Fruit fly (Drosophila melanogaster) whole organism, embryonic: Measurements from ENCODE around the gene Kdm2.

Experiments
- Abd-B ChIP-seq: fragments of 200-800 bp; sonication (Bioruptor generic); optimal IDR thresholded peaks from 2 replicates; lab custom pipeline; 2018; ENCODE audit warnings: missing biosample characterization, mild to moderate bottlenecking, missing genetic modification characterization, moderate library complexity
- Aef1 ChIP-seq: fragments of 200-800 bp; sonication (Bioruptor generic); IDR thresholded peaks from 3 replicates; pipeline ENCODE4 v1.3.6; 2022; ENCODE audit warnings: missing biosample characterization, missing genetic modification characterization
- Atf6 ChIP-seq: fragments of 200-800 bp; sonication (Bioruptor generic); IDR thresholded peaks from 2 replicates; pipeline ENCODE4 v1.3.6; 2022; ENCODE audit warnings: missing biosample characterization, missing genetic modification characterization
- CG10209 ChIP-seq: fragments of 200-800 bp; sonication (Bioruptor generic); optimal IDR thresholded peaks from 3 replicates; lab custom pipeline; 2017; ENCODE audit warnings: missing biosample characterization, mild to moderate bottlenecking, missing genetic modification characterization, missing genetic modification reagents
- CG10321 ChIP-seq: fragments of 200-800 bp; sonication (Bioruptor generic); IDR thresholded peaks from 2 replicates; pipeline ENCODE4 v1.3.6; 2022; ENCODE audit warnings: missing biosample characterization, missing genetic modification characterization
- CG11398 ChIP-seq: fragments of 200-800 bp; sonication (Bioruptor generic); optimal IDR thresholded peaks from 2 replicates; lab custom pipeline; 2016; ENCODE audit warnings: missing biosample characterization, missing genetic modification characterization
- CG12236 ChIP-seq: fragments of 200-800 bp; sonication (Bioruptor generic); optimal IDR thresholded peaks from 2 replicates; lab custom pipeline; 2016; ENCODE audit warnings: missing biosample characterization, missing genetic modification characterization
- CG12299 ChIP-seq: fragments of 200-800 bp; sonication (Bioruptor generic); optimal IDR thresholded peaks from 2 replicates; lab custom pipeline; 2018; ENCODE audit warnings: missing biosample characterization, mild to moderate bottlenecking, missing genetic modification characterization
- CG12942 ChIP-seq: fragments of 200-800 bp; sonication (Bioruptor generic); optimal IDR thresholded peaks from 3 replicates; lab custom pipeline; 2016; ENCODE audit warnings: missing biosample characterization, missing genetic modification characterization
- CG13296 ChIP-seq: fragments of 200-800 bp; sonication (Bioruptor generic); optimal IDR thresholded peaks from 3 replicates; lab custom pipeline; 2018; ENCODE audit warnings: missing biosample characterization, mild to moderate bottlenecking, missing genetic modification characterization
- CG14710 ChIP-seq: fragments of 200-800 bp; sonication (Bioruptor generic); optimal IDR thresholded peaks from 3 replicates; lab custom pipeline; 2019; ENCODE audit warnings: missing biosample characterization, mild to moderate bottlenecking, missing genetic modification characterization, moderate library complexity
- CG1529 ChIP-seq: fragments of 200-800 bp; sonication (Bioruptor generic); optimal IDR thresholded peaks from 3 replicates; lab custom pipeline; 2018; ENCODE audit warnings: missing biosample characterization, missing genetic modification characterization
- CG1603 ChIP-seq: fragments of 200-800 bp; sonication (Bioruptor generic); optimal IDR thresholded peaks from 2 replicates; lab custom pipeline; 2019; ENCODE audit warnings: missing biosample characterization, mild to moderate bottlenecking, missing genetic modification characterization, moderate library complexity
- CG16813 ChIP-seq: fragments of 200-800 bp; sonication (Bioruptor generic); IDR thresholded peaks from 3 replicates; pipeline ENCODE4 v1.3.6; 2022; ENCODE audit warnings: missing biosample characterization, missing genetic modification characterization; ENCODE audit not compliant: partially characterized antibody
- CG16815 ChIP-seq: fragments of 200-800 bp; sonication (Bioruptor generic); optimal IDR thresholded peaks from 3 replicates; lab custom pipeline; 2017; ENCODE audit warnings: missing biosample characterization, mild to moderate bottlenecking, missing genetic modification characterization
- CG17912 ChIP-seq: fragments of 200-800 bp; sonication (Bioruptor generic); optimal IDR thresholded peaks from 2 replicates; lab custom pipeline; 2018; ENCODE audit warnings: missing biosample characterization, mild to moderate bottlenecking, missing genetic modification characterization
- CG2678 ChIP-seq: fragments of 200-800 bp; sonication (Bioruptor generic); optimal IDR thresholded peaks from 3 replicates; lab custom pipeline; 2019; ENCODE audit warnings: missing biosample characterization, mild to moderate bottlenecking, missing genetic modification characterization, moderate library complexity
- CG32532 ChIP-seq: fragments of 200-800 bp; sonication (Bioruptor generic); IDR thresholded peaks from 2 replicates; pipeline ENCODE4 v1.3.6; 2022; ENCODE audit warnings: missing biosample characterization, missing genetic modification characterization
- CG4617 ChIP-seq: fragments of 200-800 bp; sonication (Bioruptor generic); optimal IDR thresholded peaks from 3 replicates; lab custom pipeline; 2016; ENCODE audit warnings: missing biosample characterization, missing genetic modification characterization, borderline replicate concordance
- CG5953 ChIP-seq: fragments of 200-800 bp; sonication (Bioruptor generic); IDR thresholded peaks from 2 replicates; pipeline ENCODE4 v1.3.6; 2022; ENCODE audit warnings: missing biosample characterization, missing genetic modification characterization
- CG6813 ChIP-seq: fragments of 200-800 bp; sonication (Bioruptor generic); optimal IDR thresholded peaks from 2 replicates; lab custom pipeline; 2017; ENCODE audit warnings: missing biosample characterization, missing genetic modification characterization, mild to moderate bottlenecking, moderate library complexity, missing genetic modification reagents
- CG7963 ChIP-seq: fragments of 200-800 bp; sonication (Bioruptor generic); IDR thresholded peaks from 3 replicates; pipeline ENCODE4 v1.3.6; 2022; ENCODE audit warnings: missing biosample characterization, missing genetic modification characterization; ENCODE audit not compliant: partially characterized antibody
- CG8388 ChIP-seq: fragments of 200-800 bp; sonication (Bioruptor generic); optimal IDR thresholded peaks from 2 replicates; lab custom pipeline; 2019; ENCODE audit warnings: missing biosample characterization, mild to moderate bottlenecking, missing genetic modification characterization, moderate library complexity
- CG9215 ChIP-seq: fragments of 200-800 bp; sonication (Bioruptor generic); IDR thresholded peaks from 2 replicates; pipeline ENCODE4 v1.3.6; 2022; ENCODE audit warnings: missing biosample characterization, missing genetic modification characterization
- CG9727 ChIP-seq: fragments of 200-800 bp; sonication (Bioruptor generic); optimal IDR thresholded peaks from 3 replicates; lab custom pipeline; 2017; ENCODE audit warnings: missing biosample characterization, mild to moderate bottlenecking, missing genetic modification characterization
- CTCF ChIP-seq: fragments of 200-800 bp; sonication (Bioruptor generic); optimal IDR thresholded peaks from 2 replicates; lab custom pipeline; 2017; ENCODE audit warnings: missing biosample characterization, mild to moderate bottlenecking, missing genetic modification characterization, moderate library complexity
- HLH4C ChIP-seq: fragments of 200-800 bp; sonication (Bioruptor generic); IDR thresholded peaks from 3 replicates; pipeline ENCODE4 v1.3.6; 2022; ENCODE audit warnings: missing biosample characterization, missing genetic modification characterization; ENCODE audit not compliant: partially characterized antibody
- Hr78 ChIP-seq, 2 experiments: fragments of 200-800 bp in 1 of 2; fragments of >200 bp in 1 of 2; sonication (Bioruptor generic) in 1 of 2; optimal IDR thresholded peaks; 2 replicates each; lab custom pipeline; 2017 to 2019; ENCODE audit warnings: missing biosample characterization in 2 of 2, missing genetic modification characterization in 2 of 2, mild to moderate bottlenecking in 1 of 2, moderate library complexity in 1 of 2
- Max ChIP-seq: fragments of 200-800 bp; sonication (Bioruptor generic); optimal IDR thresholded peaks from 2 replicates; lab custom pipeline; 2016; ENCODE audit warnings: missing biosample characterization, mild to moderate bottlenecking, missing genetic modification characterization
- Nf-YC ChIP-seq: fragments of 200-800 bp; optimal IDR thresholded peaks from 3 replicates; lab custom pipeline; 2019; ENCODE audit warnings: missing biosample characterization, mild to moderate bottlenecking, missing genetic modification characterization, moderate library complexity
- Sry-β ChIP-seq: fragments of 200-800 bp; sonication (Bioruptor generic); optimal IDR thresholded peaks from 2 replicates; lab custom pipeline; 2018; ENCODE audit warnings: missing biosample characterization, mild to moderate bottlenecking, missing genetic modification characterization, moderate library complexity
- al ChIP-seq: fragments of 200-800 bp; sonication (Bioruptor generic); IDR thresholded peaks from 2 replicates; pipeline ENCODE4 v1.3.6; 2022; ENCODE audit warnings: missing biosample characterization, missing genetic modification characterization
- az2 ChIP-seq: fragments of 200-800 bp; sonication (Bioruptor generic); optimal IDR thresholded peaks from 3 replicates; lab custom pipeline; 2016; ENCODE audit warnings: missing biosample characterization, missing genetic modification characterization
- caup ChIP-seq: fragments of 200-800 bp; sonication (Bioruptor generic); optimal IDR thresholded peaks from 3 replicates; lab custom pipeline; 2017; ENCODE audit warnings: missing biosample characterization, mild to moderate bottlenecking, missing genetic modification characterization, moderate library complexity; ENCODE audit not compliant: severe bottlenecking
- cg ChIP-seq: fragments of 200-800 bp; sonication (Bioruptor generic); optimal IDR thresholded peaks from 3 replicates; lab custom pipeline; 2019; ENCODE audit warnings: missing biosample characterization, mild to moderate bottlenecking, missing genetic modification characterization, moderate library complexity
- corto ChIP-seq: fragments of 200-800 bp; sonication (Bioruptor generic); optimal IDR thresholded peaks from 2 replicates; lab custom pipeline; 2016; ENCODE audit warnings: missing biosample characterization, mild to moderate bottlenecking, missing genetic modification characterization, moderate library complexity
- crc ChIP-seq: fragments of 200-800 bp; sonication (Bioruptor generic); optimal IDR thresholded peaks from 2 replicates; lab custom pipeline; 2016; ENCODE audit warnings: missing biosample characterization, missing genetic modification characterization
- dysf ChIP-seq: fragments of 200-800 bp; sonication (Bioruptor generic); IDR thresholded peaks from 3 replicates; pipeline ENCODE4 v1.3.6; 2022; ENCODE audit warnings: missing biosample characterization, missing genetic modification characterization
- fd102C ChIP-seq: fragments of 200-800 bp; sonication (Bioruptor generic); optimal IDR thresholded peaks from 2 replicates; lab custom pipeline; 2018; ENCODE audit warnings: missing biosample characterization, mild to moderate bottlenecking, missing genetic modification characterization, moderate library complexity
- gt ChIP-seq: fragments of 200-800 bp; sonication (Bioruptor generic); IDR thresholded peaks from 2 replicates; pipeline ENCODE4 v1.3.6; 2022; ENCODE audit warnings: missing biosample characterization, missing genetic modification characterization
- ind ChIP-seq: fragments of 200-800 bp; sonication (Bioruptor generic); optimal IDR thresholded peaks from 3 replicates; lab custom pipeline; 2016; ENCODE audit warnings: missing biosample characterization, missing genetic modification characterization
- inv ChIP-seq: fragments of 200-800 bp; sonication (Bioruptor generic); IDR thresholded peaks from 2 replicates; pipeline ENCODE4 v1.3.6; 2022; ENCODE audit warnings: missing biosample characterization, missing genetic modification characterization; ENCODE audit not compliant: partially characterized antibody
- jigr1 ChIP-seq: fragments of 200-800 bp; sonication (Bioruptor generic); IDR thresholded peaks from 3 replicates; pipeline ENCODE4 v1.3.6; 2022; ENCODE audit warnings: missing biosample characterization, missing genetic modification characterization
- luna ChIP-seq: fragments of 200-800 bp; sonication (Bioruptor generic); optimal IDR thresholded peaks from 2 replicates; lab custom pipeline; 2016; ENCODE audit warnings: missing biosample characterization, missing genetic modification characterization
- nerfin-1 ChIP-seq: fragments of 200-800 bp; sonication (Bioruptor generic); optimal IDR thresholded peaks from 3 replicates; lab custom pipeline; 2019; ENCODE audit warnings: missing biosample characterization, mild to moderate bottlenecking, missing genetic modification characterization, moderate library complexity
- pfk ChIP-seq: fragments of 200-800 bp; sonication (Bioruptor generic); optimal IDR thresholded peaks from 2 replicates; lab custom pipeline; 2018; ENCODE audit warnings: missing biosample characterization, mild to moderate bottlenecking, missing genetic modification characterization, moderate library complexity
- ranshi ChIP-seq: fragments of 200-800 bp; sonication (Bioruptor generic); IDR thresholded peaks from 2 replicates; pipeline ENCODE4 v1.3.6; 2022; ENCODE audit warnings: missing biosample characterization, missing genetic modification characterization
- sens-2 ChIP-seq: fragments of 200-800 bp; sonication (Bioruptor generic); IDR thresholded peaks from 2 replicates; pipeline ENCODE4 v1.3.6; 2022; ENCODE audit warnings: missing biosample characterization, missing genetic modification characterization
- slou ChIP-seq: fragments of 200-800 bp; sonication (Bioruptor generic); optimal IDR thresholded peaks from 3 replicates; lab custom pipeline; 2016; ENCODE audit warnings: missing biosample characterization, missing genetic modification characterization
- yki ChIP-seq: fragments of >200 bp; optimal IDR thresholded peaks from 3 replicates; lab custom pipeline; 2018
- zfh2 ChIP-seq: fragments of 200-800 bp; sonication (Bioruptor generic); optimal IDR thresholded peaks from 2 replicates; lab custom pipeline; 2016; ENCODE audit warnings: missing biosample characterization, missing genetic modification characterization

The Kdm2 gene

DNA sequence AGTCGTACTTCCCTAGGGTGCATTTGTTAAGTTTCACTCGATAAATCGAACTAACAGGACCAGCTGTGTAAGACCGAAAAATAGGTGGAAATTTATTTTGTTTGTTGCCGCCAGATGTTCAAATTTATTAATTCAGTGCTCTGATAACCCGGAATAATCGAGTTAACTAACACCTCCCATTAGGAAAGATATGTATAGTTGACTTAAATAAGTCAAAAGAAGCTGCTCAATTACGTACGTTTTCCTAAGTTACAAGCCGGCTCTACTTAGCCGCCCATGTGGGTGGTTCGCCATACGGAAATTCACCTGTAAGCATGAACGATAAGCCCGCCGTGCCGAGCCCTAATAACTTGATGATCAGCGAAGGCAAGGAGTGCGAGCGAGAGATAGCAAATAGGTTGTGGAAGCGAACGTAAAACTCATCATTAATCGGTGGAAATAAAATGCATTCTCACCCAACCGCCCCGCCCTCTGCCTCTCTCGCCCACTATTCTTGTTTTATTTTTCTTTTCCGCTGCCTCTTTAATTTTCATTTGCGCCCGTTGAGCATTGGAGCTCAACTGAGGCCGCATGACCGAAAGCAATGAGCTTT is 1.7 kb downstream of the Kdm2 start (continued):
- TF ChIP-seq inv (no peak), caup (GFP tag; lab: Kevin White, UChicago) (no peak), CG10321 (GFP tag; lab: Robert Waterston, UW) (no peak), corto (GFP tag; lab: Kevin White, UChicago) (no peak), pfk (GFP tag; lab: Kevin White, UChicago) (no peak), CG14710 (tag; lab: Kevin White, UChicago) (peak; percentile 6), CG12942 (GFP tag; lab: Kevin White, UChicago) (no peak), Sry-β (GFP tag; lab: Kevin White, UChicago) (no peak), CG9215 (no peak), CTCF (no peak), Hr78 (GFP tag; optimal IDR thresholded peaks at IDR 0.05; lab: Kevin White, UChicago) (no peak), CG2678 (tag; lab: Kevin White, UChicago) (peak; percentile 78), dysf (GFP tag; lab: Robert Waterston, UW) (no peak), Max (GFP tag; lab: Kevin White, UChicago) (no peak), ranshi (no peak), CG11398 (GFP tag; lab: Kevin White, UChicago) (no peak), nerfin-1 (tag; lab: Kevin White, UChicago) (peak; percentile 24), CG9727 (GFP tag; lab: Kevin White, UChicago) (peak; percentile 8), CG16813 (GFP tag; lab: Robert Waterston, UW) (no peak), slou (GFP tag; lab: Kevin White, UChicago) (no peak), CG8388 (GFP tag; lab: Kevin White, UChicago) (peak; percentile 24), al (GFP tag; lab: Robert Waterston, UW) (no peak), CG12299 (tag; lab: Kevin White, UChicago) (no peak), yki (lab: Kevin White, UChicago) (no peak), Aef1 (GFP tag; lab: Robert Waterston, UW) (no peak), CG10209 (GFP tag; lab: Kevin White, UChicago) (peak; percentile 52), CG32532 (GFP tag; lab: Robert Waterston, UW) (no peak), CG7963 (GFP tag; lab: Robert Waterston, UW) (no peak), CG6813 (GFP tag; lab: Kevin White, UChicago) (no peak), CG16815 (GFP tag; lab: Kevin White, UChicago) (peak; percentile 39), CG1529 (GFP tag; lab: Kevin White, UChicago) (peak; percentile 8), Atf6 (GFP tag; lab: Robert Waterston, UW) (no peak), ind (GFP tag; lab: Kevin White, UChicago) (peak; percentile 66), gt (GFP tag; lab: Robert Waterston, UW) (no peak), CG5953 (no peak), zfh2 (GFP tag; lab: Kevin White, UChicago) (peak; percentile 57), Nf-YC (tag; lab: Kevin White, UChicago) (no peak), jigr1 (GFP tag; lab: Robert Waterston, UW) (no peak), fd102C (GFP tag; lab: Kevin White, UChicago) (no peak), Abd-B (GFP tag; lab: Kevin White, UChicago) (no peak), az2 (GFP tag; lab: Kevin White, UChicago) (no peak), CG13296 (GFP tag; lab: Kevin White, UChicago) (peak; percentile 30), cg (GFP tag; lab: Kevin White, UChicago) (no peak), CG1603 (tag; lab: Kevin White, UChicago) (peak; percentile 22), crc (no peak), sens-2 (no peak), CG12236 (no peak), CG4617 (no peak), luna (GFP tag; lab: Kevin White, UChicago) (no peak), HLH4C (GFP tag; lab: Robert Waterston, UW) (no peak), CG17912 (GFP tag; lab: Kevin White, UChicago) (no peak)
